Worm (Caenorhabditis elegans): ENCODE measurements around the gene F10G7.5.

F10G7.5 gene

ce11 chrII:4671692-4672091 lies 21.5 kb upstream of the F10G7.5 start, which contains the start of gene T05A7.6:
Gene T05A7.6, minus strand, starts transcription at chrII:4671792.
- TF ChIP-seq elt-3 (tag; optimal IDR thresholded peaks at IDR 0.05) (no peak), rnt-1 (tag; optimal IDR thresholded peaks at IDR 0.05) (no peak), alr-1 (tag; optimal IDR thresholded peaks at IDR 0.05; ENCODE audit: borderline replicate concordance) (no peak), blmp-1 (tag; optimal IDR thresholded peaks at IDR 0.05) (no peak), ceh-82 (tag; optimal IDR thresholded peaks at IDR 0.05) (no peak), unc-86 (tag; optimal IDR thresholded peaks at IDR 0.05) (no peak), ceh-63 (GFP tag; optimal IDR thresholded peaks at IDR 0.05) (no peak), hlh-17 (GFP tag; optimal IDR thresholded peaks at IDR 0.05; ENCODE audit: borderline replicate concordance) (no peak), nhr-76 (tag; optimal IDR thresholded peaks at IDR 0.05) (no peak), egl-27 (tag; optimal IDR thresholded peaks at IDR 0.05) (no peak), sup-37 (GFP tag; optimal IDR thresholded peaks at IDR 0.05) (no peak), ces-1 (GFP tag; optimal IDR thresholded peaks at IDR 0.05) (no peak), ceh-88 (GFP tag; IDR thresholded peaks at IDR 0.05) (no peak), lin-15B (tag; optimal IDR thresholded peaks at IDR 0.05) (no peak), nhr-85 (tag) (no peak), isw-1 (GFP tag; IDR thresholded peaks at IDR 0.05) (no peak), nhr-28 (tag; optimal IDR thresholded peaks at IDR 0.05) (no peak), nhr-19 (GFP tag; conservative IDR thresholded peaks at IDR 0.05) (no peak)

- TF ChIP-seq egl-27 (tag; optimal IDR thresholded peaks at IDR 0.05): no peak
- TF ChIP-seq mef-2 (tag; optimal IDR thresholded peaks at IDR 0.05): no peak
- TF ChIP-seq swsn-7 (tag; optimal IDR thresholded peaks at IDR 0.05): no peak
- no peak for TF ChIP-seq elt-2 (tag; optimal IDR thresholded peaks at IDR 0.05)
- TF ChIP-seq lir-3 (tag; optimal IDR thresholded peaks at IDR 0.05; ENCODE audit: poor library complexity): no peak
- no peak for TF ChIP-seq nhr-71 (tag; optimal IDR thresholded peaks at IDR 0.05)
- peak; percentile 49 to 70 for TF ChIP-seq lin-35 (GFP tag; optimal IDR thresholded peaks at IDR 0.05)
- no peak for TF ChIP-seq ceh-8 (GFP tag; optimal IDR thresholded peaks at IDR 0.05)
- peak; percentile 37 for TF ChIP-seq lin-13 (GFP tag; optimal IDR thresholded peaks at IDR 0.05)
- no peak for TF ChIP-seq ets-5 (GFP tag; IDR thresholded peaks at IDR 0.05)
- TF ChIP-seq C16A3.4 (tag; optimal IDR thresholded peaks at IDR 0.05): peak; percentile 0
- peak in 1 of 6 experiments; percentile 21 for TF ChIP-seq elt-3 (tag; optimal IDR thresholded peaks at IDR 0.05)
- TF ChIP-seq ztf-11 (tag; optimal IDR thresholded peaks at IDR 0.05): peak in 1 of 2 experiments; percentile 55
- no peak for TF ChIP-seq sox-4 (tag; optimal IDR thresholded peaks at IDR 0.05)
- TF ChIP-seq sup-37 (GFP tag; optimal IDR thresholded peaks at IDR 0.05): no peak
- TF ChIP-seq xbp-1 (tag; optimal IDR thresholded peaks at IDR 0.05): peak; percentile 8
- no peak for TF ChIP-seq isw-1 (GFP tag; IDR thresholded peaks at IDR 0.05)
- TF ChIP-seq mep-1 (tag; optimal IDR thresholded peaks at IDR 0.05): peak; percentile 61
- TF ChIP-seq lsy-2 (tag; optimal IDR thresholded peaks at IDR 0.05): peak; percentile 48 to 76
- TF ChIP-seq fkh-4 (tag; optimal IDR thresholded peaks at IDR 0.05; ENCODE audit: borderline replicate concordance): no peak
- peak; percentile 12 for TF ChIP-seq snpc-4 (tag; optimal IDR thresholded peaks at IDR 0.05)
- TF ChIP-seq nhr-47 (tag; optimal IDR thresholded peaks at IDR 0.05): no peak
- TF ChIP-seq unc-130 (tag; optimal IDR thresholded peaks at IDR 0.05): no peak
- no peak for TF ChIP-seq Y116A8C.19 (tag; optimal IDR thresholded peaks at IDR 0.05; ENCODE audit: borderline replicate concordance)
- no peak for TF ChIP-seq ztf-4 (tag; optimal IDR thresholded peaks at IDR 0.05)
- no peak for TF ChIP-seq ceh-88 (GFP tag; IDR thresholded peaks at IDR 0.05)
- TF ChIP-seq hpl-2 (GFP tag; optimal IDR thresholded peaks at IDR 0.05): no peak
- TF ChIP-seq egl-13 (tag; optimal IDR thresholded peaks at IDR 0.05): no peak
- TF ChIP-seq ces-1 (GFP tag; optimal IDR thresholded peaks at IDR 0.05): no peak
- peak; percentile 17 to 60 (median 17) for TF ChIP-seq dpl-1 (GFP tag; optimal IDR thresholded peaks at IDR 0.05)
- no peak for TF ChIP-seq mab-9 (GFP tag; IDR thresholded peaks at IDR 0.05)
- TF ChIP-seq ceh-82 (tag; optimal IDR thresholded peaks at IDR 0.05): peak in 2 of 3 experiments; percentile 9 to 79
- peak; percentile 2 for TF ChIP-seq F16B12.6 (tag; optimal IDR thresholded peaks at IDR 0.05)
- no peak for TF ChIP-seq pax-3 (tag; optimal IDR thresholded peaks at IDR 0.05)
- peak; percentile 46 for TF ChIP-seq rnt-1 (tag; optimal IDR thresholded peaks at IDR 0.05)
- no peak for TF ChIP-seq unc-86 (tag; optimal IDR thresholded peaks at IDR 0.05)
- no peak for TF ChIP-seq lin-39 (tag; optimal IDR thresholded peaks at IDR 0.05)
- TF ChIP-seq fkh-8 (tag; optimal IDR thresholded peaks at IDR 0.05): peak; percentile 42
- no peak for TF ChIP-seq vab-15 (tag; optimal IDR thresholded peaks at IDR 0.05)
- TF ChIP-seq pqm-1 (tag; optimal IDR thresholded peaks at IDR 0.05): no peak
- no peak for TF ChIP-seq ceh-63 (GFP tag; optimal IDR thresholded peaks at IDR 0.05)
Measured at ce11 chrII:4672584-4673110, 20.6 kb upstream of the F10G7.5 start, which contains the start of the genes clec-140 and hmg-11. Gene clec-140, plus strand, starts transcription at chrII:4673060. Gene hmg-11, plus strand, starts transcription at chrII:4673085.

All from whole organism, L1 larva.